Fruit fly (Drosophila melanogaster): ENCODE measurements around the gene alpha-Est10.

DNA sequence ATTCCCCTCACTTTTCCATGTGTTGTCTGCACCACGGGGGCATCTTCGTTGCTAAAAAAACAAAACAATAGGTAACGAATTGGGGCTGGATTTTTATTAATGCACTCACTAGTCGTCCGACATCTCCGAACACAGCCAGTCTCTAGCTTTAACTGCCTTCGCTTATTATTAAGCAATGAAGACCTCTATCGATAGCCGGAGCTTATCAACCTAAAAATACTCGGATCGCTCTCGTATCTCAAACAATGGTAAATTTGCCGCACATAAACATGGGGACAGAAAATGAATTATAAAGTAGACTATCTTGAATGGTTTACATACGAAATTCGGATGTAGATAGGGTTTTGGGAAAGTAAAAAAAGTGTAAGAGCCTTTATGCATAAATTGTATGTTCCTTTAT lies 44.8 kb upstream of the alpha-Est10 start, which contains the start of gene alpha-Est4:
- TF ChIP-seq CG17806 (tag; optimal IDR thresholded peaks at IDR 0.05) (no peak), EcR (GFP tag; optimal IDR thresholded peaks at IDR 0.05) (no peak), Pif1A (GFP tag; optimal IDR thresholded peaks at IDR 0.05) (no peak), CG10348 (GFP tag; IDR thresholded peaks at IDR 0.05) (no peak), rn (GFP tag; IDR thresholded peaks at IDR 0.05) (no peak), CG8159 (tag; optimal IDR thresholded peaks at IDR 0.05) (no peak), CG14655 (GFP tag; optimal IDR thresholded peaks at IDR 0.05) (no peak), Pif1B (GFP tag; optimal IDR thresholded peaks at IDR 0.05) (no peak), CG13204 (GFP tag; optimal IDR thresholded peaks at IDR 0.05) (no peak), fd96Ca (GFP tag; IDR thresholded peaks at IDR 0.05) (no peak)

Data from whole organism, pupa.